Fruit fly (Drosophila melanogaster) whole organism, prepupa: ENCODE data around the gene CG4374.

ENCODE experiments used
- Blimp-1 ChIP-seq: fragments of 200-800 bp; sonication (Bioruptor generic); optimal IDR thresholded peaks from 3 replicates; lab custom pipeline; 2017; ENCODE audit warnings: missing biosample characterization, missing genetic modification characterization, mild to moderate bottlenecking, moderate library complexity, missing genetic modification reagents
- CG11902 ChIP-seq: fragments of 200-800 bp; sonication (Bioruptor generic); optimal IDR thresholded peaks from 3 replicates; lab custom pipeline; 2016; ENCODE audit warnings: missing biosample characterization, missing genetic modification characterization
- CG15336 ChIP-seq: fragments of 200-800 bp; sonication (Bioruptor generic); IDR thresholded peaks from 2 replicates; pipeline ENCODE4 v1.3.6; 2022; ENCODE audit warnings: missing biosample characterization, missing genetic modification characterization
- CG1621 ChIP-seq: fragments of 200-800 bp; sonication (Bioruptor generic); optimal IDR thresholded peaks from 3 replicates; lab custom pipeline; 2018; ENCODE audit warnings: missing biosample characterization, mild to moderate bottlenecking, missing genetic modification characterization
- CG6854 ChIP-seq: fragments of 200-800 bp; sonication (Bioruptor generic); optimal IDR thresholded peaks from 2 replicates; lab custom pipeline; 2017; ENCODE audit warnings: missing biosample characterization, mild to moderate bottlenecking, missing genetic modification characterization
- Sox14 ChIP-seq: fragments of 200-800 bp; sonication (Bioruptor generic); optimal IDR thresholded peaks from 3 replicates; lab custom pipeline; 2016; ENCODE audit warnings: missing biosample characterization, missing genetic modification characterization
- achi ChIP-seq: fragments of 200-800 bp; sonication (Bioruptor generic); optimal IDR thresholded peaks from 3 replicates; lab custom pipeline; 2016; ENCODE audit warnings: missing biosample characterization, missing genetic modification characterization
- net ChIP-seq: fragments of 200-800 bp; sonication (Bioruptor generic); optimal IDR thresholded peaks from 3 replicates; lab custom pipeline; 2016; ENCODE audit warnings: missing biosample characterization, missing genetic modification characterization

dm6 chr3R:23511356-23511755 is 39.3 kb upstream of the CG4374 start:
- TF ChIP-seq CG15336 (no peak), CG11902 (no peak), CG1621 (no peak), achi (GFP tag; lab: Kevin White, UChicago) (no peak), CG6854 (GFP tag; lab: Kevin White, UChicago) (no peak), net (GFP tag; lab: Kevin White, UChicago) (no peak), Sox14 (GFP tag; lab: Kevin White, UChicago) (no peak), Blimp-1 (GFP tag; lab: Kevin White, UChicago) (no peak)
